Fruit fly (Drosophila melanogaster) whole organism, prepupa: ENCODE results near the gene Spn85F.

ENCODE experiments used
- CG10669 ChIP-seq: fragments of 200-800 bp; sonication (Bioruptor generic); optimal IDR thresholded peaks from 3 replicates; lab custom pipeline; 2018; ENCODE audit warnings: missing biosample characterization, mild to moderate bottlenecking, missing genetic modification characterization, moderate library complexity
- CG15336 ChIP-seq: fragments of 200-800 bp; sonication (Bioruptor generic); IDR thresholded peaks from 2 replicates; pipeline ENCODE4 v1.3.6; 2022; ENCODE audit warnings: missing biosample characterization, missing genetic modification characterization
- CG1621 ChIP-seq: fragments of 200-800 bp; sonication (Bioruptor generic); optimal IDR thresholded peaks from 3 replicates; lab custom pipeline; 2018; ENCODE audit warnings: missing biosample characterization, mild to moderate bottlenecking, missing genetic modification characterization
- CG34406 ChIP-seq: fragments of 200-800 bp; sonication (Bioruptor generic); optimal IDR thresholded peaks from 3 replicates; lab custom pipeline; 2016; ENCODE audit warnings: missing biosample characterization, missing genetic modification characterization
- CG3919 ChIP-seq: fragments of 200-800 bp; sonication (Bioruptor generic); optimal IDR thresholded peaks from 3 replicates; lab custom pipeline; 2016; ENCODE audit warnings: missing biosample characterization, missing genetic modification characterization
- CG4318 ChIP-seq: fragments of 200-800 bp; sonication (Bioruptor generic); optimal IDR thresholded peaks from 3 replicates; lab custom pipeline; 2017; ENCODE audit warnings: missing biosample characterization, mild to moderate bottlenecking, missing genetic modification characterization
- CG6163 ChIP-seq: fragments of 200-800 bp; sonication (Bioruptor generic); IDR thresholded peaks from 3 replicates; pipeline ENCODE4 v1.3.6; 2022; ENCODE audit warnings: missing biosample characterization, missing genetic modification characterization
- CG6276 ChIP-seq: fragments of 200-800 bp; sonication (Bioruptor generic); optimal IDR thresholded peaks from 2 replicates; lab custom pipeline; 2017; ENCODE audit warnings: missing biosample characterization, mild to moderate bottlenecking, missing genetic modification characterization
- CG6792 ChIP-seq: fragments of 200-800 bp; sonication (Bioruptor generic); optimal IDR thresholded peaks from 3 replicates; lab custom pipeline; 2016; ENCODE audit warnings: missing biosample characterization, missing genetic modification characterization
- CG6854 ChIP-seq: fragments of 200-800 bp; sonication (Bioruptor generic); optimal IDR thresholded peaks from 2 replicates; lab custom pipeline; 2017; ENCODE audit warnings: missing biosample characterization, mild to moderate bottlenecking, missing genetic modification characterization
- CG8119 ChIP-seq: fragments of 200-800 bp; sonication (Bioruptor generic); IDR thresholded peaks from 3 replicates; pipeline ENCODE4 v1.3.6; 2022; ENCODE audit warnings: missing biosample characterization, missing genetic modification characterization
- CG8319 ChIP-seq: fragments of 200-800 bp; sonication (Bioruptor generic); optimal IDR thresholded peaks from 3 replicates; lab custom pipeline; 2016; ENCODE audit warnings: missing biosample characterization, missing genetic modification characterization
- CG8632 ChIP-seq: fragments of 200-800 bp; sonication (Bioruptor generic); optimal IDR thresholded peaks from 3 replicates; lab custom pipeline; 2016; ENCODE audit warnings: missing biosample characterization, missing genetic modification characterization
- Eip75B ChIP-seq: fragments of 200-800 bp; sonication (Bioruptor generic); optimal IDR thresholded peaks from 3 replicates; lab custom pipeline; 2016; ENCODE audit warnings: missing biosample characterization, missing genetic modification characterization
- Eip78C ChIP-seq: fragments of 200-800 bp; sonication (Bioruptor generic); peaks from one replicate; lab custom pipeline; 2016; ENCODE audit warnings: missing biosample characterization, missing genetic modification characterization
- Eip93F ChIP-seq: fragments of 200-800 bp; sonication (Bioruptor generic); optimal IDR thresholded peaks from 2 replicates; lab custom pipeline; 2016; ENCODE audit warnings: missing biosample characterization, mild to moderate bottlenecking, missing genetic modification characterization
- Ets21C ChIP-seq: fragments of 200-800 bp; sonication (Bioruptor generic); optimal IDR thresholded peaks from 3 replicates; lab custom pipeline; 2016; ENCODE audit warnings: missing biosample characterization, missing genetic modification characterization
- Hr38 ChIP-seq: sonication (Bioruptor generic); optimal IDR thresholded peaks from 2 replicates; lab custom pipeline; 2016; ENCODE audit warnings: missing biosample characterization, missing genetic modification characterization
- Hr39 ChIP-seq: fragments of 200-800 bp; sonication (Bioruptor generic); optimal IDR thresholded peaks from 2 replicates; lab custom pipeline; 2016; ENCODE audit warnings: missing biosample characterization, missing genetic modification characterization
- Hr4 ChIP-seq: fragments of 200-800 bp; sonication (Bioruptor generic); optimal IDR thresholded peaks from 3 replicates; lab custom pipeline; 2016; ENCODE audit warnings: missing biosample characterization, missing genetic modification characterization
- Met ChIP-seq: fragments of 200-800 bp; sonication (Bioruptor generic); optimal IDR thresholded peaks from 3 replicates; lab custom pipeline; 2016; ENCODE audit warnings: missing biosample characterization, missing genetic modification characterization
- OdsH ChIP-seq: fragments of 200-800 bp; sonication (Bioruptor generic); optimal IDR thresholded peaks from 3 replicates; lab custom pipeline; 2016; ENCODE audit warnings: missing biosample characterization, missing genetic modification characterization
- Sox14 ChIP-seq: fragments of 200-800 bp; sonication (Bioruptor generic); optimal IDR thresholded peaks from 3 replicates; lab custom pipeline; 2016; ENCODE audit warnings: missing biosample characterization, missing genetic modification characterization
- Sox15 ChIP-seq: fragments of 200-800 bp; sonication (Bioruptor generic); optimal IDR thresholded peaks from 3 replicates; lab custom pipeline; 2016; ENCODE audit warnings: missing biosample characterization, missing genetic modification characterization
- cyc ChIP-seq: fragments of 200-800 bp; sonication (Bioruptor generic); optimal IDR thresholded peaks from 3 replicates; lab custom pipeline; 2016; ENCODE audit warnings: missing biosample characterization, missing genetic modification characterization
- dac ChIP-seq: fragments of 200-800 bp; sonication (Bioruptor generic); optimal IDR thresholded peaks from 2 replicates; lab custom pipeline; 2017; ENCODE audit warnings: missing biosample characterization, mild to moderate bottlenecking, missing genetic modification characterization
- eg ChIP-seq: fragments of 200-800 bp; sonication (Bioruptor generic); IDR thresholded peaks from 3 replicates; pipeline ENCODE4 v1.3.6; 2022; ENCODE audit warnings: missing biosample characterization, missing genetic modification characterization
- esn ChIP-seq: fragments of 200-800 bp; sonication (Bioruptor generic); optimal IDR thresholded peaks from 2 replicates; lab custom pipeline; 2016; ENCODE audit warnings: missing biosample characterization, mild to moderate bottlenecking, missing genetic modification characterization, moderate library complexity
- lz ChIP-seq: fragments of 200-800 bp; sonication (Bioruptor generic); optimal IDR thresholded peaks from 3 replicates; lab custom pipeline; 2016; ENCODE audit warnings: missing biosample characterization, missing genetic modification characterization
- net ChIP-seq: fragments of 200-800 bp; sonication (Bioruptor generic); optimal IDR thresholded peaks from 3 replicates; lab custom pipeline; 2016; ENCODE audit warnings: missing biosample characterization, missing genetic modification characterization
- salr ChIP-seq, 2 experiments: fragments of 200-800 bp; sonication (Bioruptor generic); optimal IDR thresholded peaks; 3 replicates each; lab custom pipeline; 2016 to 2018; ENCODE audit warnings: missing biosample characterization in 2 of 2, missing genetic modification characterization in 2 of 2, mild to moderate bottlenecking in 1 of 2
- spab ChIP-seq: fragments of 200-800 bp; sonication (Bioruptor generic); optimal IDR thresholded peaks from 2 replicates; lab custom pipeline; 2017; ENCODE audit warnings: missing biosample characterization, mild to moderate bottlenecking, missing genetic modification characterization, missing genetic modification reagents
- ss ChIP-seq, 2 experiments: fragments of 200-800 bp; sonication (Bioruptor generic); optimal IDR thresholded peaks; 2 replicates in 1 of 2; 3 replicates in 1 of 2; lab custom pipeline; 2017 to 2018; ENCODE audit warnings: mild to moderate bottlenecking in 2 of 2, missing biosample characterization in 2 of 2, missing genetic modification characterization in 2 of 2, moderate library complexity in 1 of 2
- svp ChIP-seq: fragments of 200-800 bp; sonication (Bioruptor generic); peaks from one replicate; lab custom pipeline; 2016; ENCODE audit warnings: missing biosample characterization, missing genetic modification characterization
- topi ChIP-seq: fragments of 200-800 bp; sonication (Bioruptor generic); optimal IDR thresholded peaks from 3 replicates; lab custom pipeline; 2016; ENCODE audit warnings: missing biosample characterization, missing genetic modification characterization
- vri ChIP-seq: fragments of 200-800 bp; sonication (Bioruptor generic); optimal IDR thresholded peaks from 3 replicates; lab custom pipeline; 2016; ENCODE audit warnings: missing biosample characterization, mild to moderate bottlenecking, missing genetic modification characterization

Gene Spn85F

DNA sequence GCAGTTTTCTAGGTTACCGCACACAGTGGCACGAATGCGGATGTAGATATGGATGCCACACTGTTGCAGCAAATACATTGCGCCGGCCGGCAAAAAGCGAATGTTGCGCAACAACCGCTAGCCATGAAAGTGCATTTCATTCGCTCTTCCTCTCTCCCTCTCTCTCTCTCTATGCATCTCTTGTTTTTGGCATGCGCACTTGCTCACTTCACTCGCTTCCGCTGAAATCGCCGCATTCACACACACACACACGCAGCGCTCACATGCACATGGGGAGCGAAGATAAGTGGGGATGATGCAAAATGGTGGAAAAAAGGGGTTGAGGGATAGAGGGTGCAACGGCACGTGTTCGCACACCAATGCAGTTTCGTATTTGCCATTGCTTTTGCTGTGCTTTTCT, 47.1 kb upstream of the Spn85F start (continued):
- no peak for TF ChIP-seq Sox15 (GFP tag; lab: Kevin White, UChicago)
- TF ChIP-seq CG8632 (GFP tag; lab: Kevin White, UChicago), result no peak
- no peak for TF ChIP-seq CG10669
- TF ChIP-seq dac (GFP tag; lab: Kevin White, UChicago), result no peak
- peak; percentile 49 for TF ChIP-seq Met (GFP tag; lab: Kevin White, UChicago)
- no peak for TF ChIP-seq CG8319 (GFP tag; lab: Kevin White, UChicago)
- no peak for TF ChIP-seq CG4318 (GFP tag; lab: Kevin White, UChicago)
- TF ChIP-seq spab (GFP tag; lab: Kevin White, UChicago), result no peak
- peak; percentile 12 for TF ChIP-seq CG6276 (GFP tag; lab: Kevin White, UChicago)
- peak; percentile 41 for TF ChIP-seq vri
- no peak for TF ChIP-seq Sox14 (GFP tag; lab: Kevin White, UChicago)
- no peak for TF ChIP-seq Eip93F (GFP tag; lab: Kevin White, UChicago)
- TF ChIP-seq Hr4 (GFP tag; lab: Kevin White, UChicago), result no peak
- peak; percentile 46 for TF ChIP-seq net (GFP tag; lab: Kevin White, UChicago)

DNA sequence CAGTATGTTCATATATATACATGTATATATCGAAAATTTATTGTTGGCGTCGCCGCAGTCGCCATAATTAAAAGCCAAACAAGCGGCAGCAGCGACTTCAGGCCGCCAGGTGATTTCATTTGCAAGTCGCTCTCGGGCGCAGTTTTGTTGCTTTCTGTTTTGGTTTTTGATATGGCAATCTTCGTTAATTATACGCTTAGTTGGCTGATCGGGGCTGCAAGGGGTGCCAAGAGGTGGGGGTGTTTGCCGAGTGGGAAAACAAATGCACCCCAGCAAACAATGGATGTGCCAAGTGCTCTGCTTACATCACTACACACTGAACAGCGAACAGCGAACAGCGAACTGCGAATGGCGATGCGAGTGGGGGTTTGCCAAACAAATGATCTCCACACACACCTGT, 46.0 kb upstream of the Spn85F start:
- TF ChIP-seq CG3919 (GFP tag; lab: Kevin White, UChicago), result no peak
- peak; percentile 28 for TF ChIP-seq svp (GFP tag; lab: Kevin White, UChicago)
- no peak for TF ChIP-seq esn (GFP tag; lab: Kevin White, UChicago)

DNA sequence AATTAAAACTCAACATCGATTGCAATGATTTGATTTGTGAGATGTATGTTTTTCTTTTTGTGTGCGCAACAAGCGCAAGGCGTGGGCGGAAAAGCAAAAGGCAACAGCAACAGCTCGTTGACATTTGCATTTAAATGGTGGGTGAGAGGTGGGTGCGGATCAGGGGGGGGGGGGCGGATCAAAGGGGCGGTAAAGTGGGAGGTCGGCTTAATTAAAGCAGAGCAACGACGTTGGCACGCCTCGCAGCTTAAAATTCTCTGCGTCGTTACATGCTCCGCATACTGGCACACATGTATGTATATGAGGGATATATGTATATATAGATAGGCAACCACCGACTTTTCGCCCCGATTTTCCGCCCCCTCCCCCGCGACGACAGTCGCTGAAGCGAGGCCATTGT, 45.3 kb upstream of the Spn85F start:
- no peak for TF ChIP-seq CG6792 (GFP tag; lab: Kevin White, UChicago)
- no peak for TF ChIP-seq lz (GFP tag; lab: Kevin White, UChicago)
- no peak for TF ChIP-seq Hr38 (GFP tag; lab: Kevin White, UChicago)
- TF ChIP-seq Eip75B, result no peak
- no peak for TF ChIP-seq eg
- no peak for TF ChIP-seq CG6276 (GFP tag; lab: Kevin White, UChicago)
- no peak for TF ChIP-seq Hr39
- TF ChIP-seq Sox15 (GFP tag; lab: Kevin White, UChicago), result no peak
- TF ChIP-seq Met (GFP tag; lab: Kevin White, UChicago), result no peak
- no peak for TF ChIP-seq Eip78C
- TF ChIP-seq ss (GFP tag; optimal IDR thresholded peaks at IDR 0.05; lab: Kevin White, UChicago), result no peak
- no peak for TF ChIP-seq OdsH
- TF ChIP-seq CG6854 (GFP tag; lab: Kevin White, UChicago), result no peak
- TF ChIP-seq CG15336, result no peak
- no peak for TF ChIP-seq salr (GFP tag; optimal IDR thresholded peaks at IDR 0.05; lab: Kevin White, UChicago)
- no peak for TF ChIP-seq CG34406 (GFP tag; lab: Kevin White, UChicago)
- no peak for TF ChIP-seq CG3919 (GFP tag; lab: Kevin White, UChicago)

DNA sequence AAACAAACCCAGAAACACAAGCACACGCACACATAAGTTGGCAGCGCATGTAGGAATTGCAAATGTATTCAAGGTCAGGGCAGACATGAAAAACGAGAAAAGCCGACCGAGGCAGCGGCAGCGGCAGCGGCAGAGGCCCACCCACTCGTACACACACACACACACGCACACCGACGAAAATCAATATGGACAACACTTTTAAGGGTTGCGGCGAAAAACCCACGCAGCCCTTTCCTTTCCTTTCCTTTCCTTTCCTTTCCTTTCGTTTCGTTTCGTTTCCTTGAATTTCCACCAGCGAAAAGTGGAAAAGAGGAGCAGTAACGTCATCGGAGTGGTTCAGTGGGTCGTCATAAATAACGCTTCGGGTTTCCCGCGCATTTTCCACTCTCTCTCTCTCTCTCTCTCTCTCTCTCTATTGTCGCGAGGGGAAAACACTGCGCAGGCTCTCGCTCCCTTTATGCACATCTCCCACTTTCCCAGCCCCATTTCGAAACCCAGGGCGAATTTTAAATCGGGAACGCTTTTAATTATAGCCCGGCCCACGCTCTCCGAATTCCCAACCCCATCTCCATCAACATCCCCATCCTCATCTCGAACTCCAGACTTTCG, 44.2 kb upstream of the Spn85F start:
- no peak for TF ChIP-seq Hr39
- TF ChIP-seq CG10669, result peak; percentile 7
- TF ChIP-seq CG8119, result no peak
- TF ChIP-seq Ets21C (GFP tag; lab: Kevin White, UChicago), result no peak
- no peak for TF ChIP-seq CG8319 (GFP tag; lab: Kevin White, UChicago)
- no peak for TF ChIP-seq Hr38 (GFP tag; lab: Kevin White, UChicago)
- TF ChIP-seq Eip75B, result no peak
- no peak for TF ChIP-seq topi (GFP tag; lab: Kevin White, UChicago)
- peak in 1 of 2 experiments; percentile 4 for TF ChIP-seq salr (GFP tag; optimal IDR thresholded peaks at IDR 0.05; lab: Kevin White, UChicago)
- TF ChIP-seq CG6163 (GFP tag; lab: Robert Waterston, UW), result no peak
- no peak for TF ChIP-seq CG1621 (tag; lab: Kevin White, UChicago)
- TF ChIP-seq CG6854 (GFP tag; lab: Kevin White, UChicago), result peak; percentile 13
- TF ChIP-seq CG15336, result no peak
- no peak for TF ChIP-seq cyc (GFP tag; lab: Kevin White, UChicago)
- no peak for TF ChIP-seq OdsH
